Fruit fly (Drosophila melanogaster) whole organism, wandering third instar larva: Measurements from ENCODE around the gene Arpc3B.

Experiments
- Hnf4 ChIP-seq: fragments of 200-800 bp; sonication (Bioruptor generic); optimal IDR thresholded peaks from 2 replicates; lab custom pipeline; 2016; ENCODE audit warnings: missing biosample characterization, mild to moderate bottlenecking, missing genetic modification characterization
- Jra ChIP-seq: sonication (Bioruptor generic); optimal IDR thresholded peaks from 2 replicates; lab custom pipeline; 2016; ENCODE audit warnings: missing biosample characterization, missing genetic modification characterization
- OdsH ChIP-seq: fragments of 200-800 bp; sonication (Bioruptor generic); optimal IDR thresholded peaks from 2 replicates; lab custom pipeline; 2016; ENCODE audit warnings: missing biosample characterization, mild to moderate bottlenecking, missing genetic modification characterization
- brk ChIP-seq: fragments of 200-800 bp; sonication (Bioruptor generic); optimal IDR thresholded peaks from 2 replicates; lab custom pipeline; 2016; ENCODE audit warnings: missing biosample characterization, mild to moderate bottlenecking, missing genetic modification characterization
- foxo ChIP-seq, 2 experiments: fragments of 200-800 bp; sonication (Bioruptor generic); optimal IDR thresholded peaks; 2 replicates in 1 of 2; 3 replicates in 1 of 2; lab custom pipeline; 2016 to 2017; ENCODE audit warnings: missing biosample characterization in 2 of 2, missing genetic modification characterization in 2 of 2
- pan ChIP-seq: fragments of >200 bp; optimal IDR thresholded peaks from 2 replicates; lab custom pipeline; 2017
- usp ChIP-seq: fragments of >200 bp; optimal IDR thresholded peaks from 2 replicates; lab custom pipeline; 2017; ENCODE audit warnings: missing biosample characterization, missing genetic modification characterization

- peak in 1 of 2 experiments; percentile 82 for TF ChIP-seq foxo (GFP tag; optimal IDR thresholded peaks at IDR 0.05; lab: Kevin White, UChicago)
- TF ChIP-seq OdsH (GFP tag; lab: Kevin White, UChicago) = peak; percentile 77
- TF ChIP-seq usp (GFP tag; lab: Kevin White, UChicago) = no peak
- no peak for TF ChIP-seq Hnf4 (GFP tag; lab: Kevin White, UChicago)
- peak; percentile 29 for TF ChIP-seq Jra
- no peak for TF ChIP-seq brk (GFP tag; lab: Kevin White, UChicago)
- no peak for TF ChIP-seq pan
Measured at dm6 chrX:17091062-17091904, 14.4 kb downstream of the Arpc3B start, which contains the start of the genes CG16700 and CG4991.
